Fruit fly (Drosophila melanogaster) Kc167 (cell line): ENCODE measurements around the gene Cp190.

Experiments used
- Myc ChIP-seq: fragments of >200 bp; optimal IDR thresholded peaks from 2 replicates; lab custom pipeline; 2017; ENCODE audit warnings: missing external identifiers
- Sin3A ChIP-seq: fragments of >200 bp; optimal IDR thresholded peaks from 2 replicates; lab custom pipeline; 2018; ENCODE audit warnings: missing external identifiers
- h ChIP-seq: fragments of >200 bp; optimal IDR thresholded peaks from 3 replicates; lab custom pipeline; 2018; ENCODE audit warnings: missing external identifiers
- insv ChIP-seq: fragments of >200 bp; optimal IDR thresholded peaks from 3 replicates; lab custom pipeline; 2018; ENCODE audit warnings: missing external identifiers
- psq ChIP-seq: fragments of >200 bp; optimal IDR thresholded peaks from 2 replicates; lab custom pipeline; 2017; ENCODE audit warnings: missing external identifiers
- ttk ChIP-seq: sonication (Bioruptor generic); optimal IDR thresholded peaks from 2 replicates; lab custom pipeline; 2017; ENCODE audit warnings: missing external identifiers

Gene Cp190

dm6 chr3R:15292241-15293004, 17.4 kb upstream of the Cp190 start:
- TF ChIP-seq psq (no peak), insv (lab: Kevin White, UChicago) (no peak), h (lab: Kevin White, UChicago) (no peak), Sin3A (lab: Kevin White, UChicago) (no peak), Myc (lab: Kevin White, UChicago) (no peak), ttk (lab: Kevin White, UChicago) (no peak)

dm6 chr3R:15291551-15292223, 16.6 kb upstream of the Cp190 start:
- TF ChIP-seq ttk (lab: Kevin White, UChicago) (no peak), insv (lab: Kevin White, UChicago) (no peak), psq (no peak), h (lab: Kevin White, UChicago) (no peak), Sin3A (lab: Kevin White, UChicago) (no peak), Myc (lab: Kevin White, UChicago) (no peak)

- no peak for TF ChIP-seq Sin3A (lab: Kevin White, UChicago)
- no peak for TF ChIP-seq ttk (lab: Kevin White, UChicago)
- TF ChIP-seq Myc (lab: Kevin White, UChicago), result no peak
- TF ChIP-seq h (lab: Kevin White, UChicago), result no peak
- no peak for TF ChIP-seq psq
- no peak for TF ChIP-seq insv (lab: Kevin White, UChicago)
These were observed 15.6 kb upstream of the Cp190 start, which contains the start of gene CG45218 for dm6 chr3R:15290642-15291118. Gene CG45218, minus strand, starts transcription at chr3R:15290799.

dm6 chr3R:15289828-15290641, 15.0 kb upstream of the Cp190 start:
- TF ChIP-seq Sin3A (lab: Kevin White, UChicago) (no peak), insv (lab: Kevin White, UChicago) (no peak), Myc (lab: Kevin White, UChicago) (no peak), h (lab: Kevin White, UChicago) (no peak), ttk (lab: Kevin White, UChicago) (no peak), psq (no peak)

- TF ChIP-seq Sin3A (lab: Kevin White, UChicago) (no peak), insv (lab: Kevin White, UChicago) (no peak), ttk (lab: Kevin White, UChicago) (no peak), h (lab: Kevin White, UChicago) (no peak), Myc (lab: Kevin White, UChicago) (no peak), psq (no peak)
These were observed 13.8 kb upstream of the Cp190 start for dm6 chr3R:15288802-15289201.

dm6 chr3R:15287763-15288162, 12.7 kb upstream of the Cp190 start:
- TF ChIP-seq Sin3A (lab: Kevin White, UChicago) (no peak), h (lab: Kevin White, UChicago) (no peak), ttk (lab: Kevin White, UChicago) (no peak), psq (no peak), Myc (lab: Kevin White, UChicago) (no peak), insv (lab: Kevin White, UChicago) (no peak)

dm6 chr3R:15286693-15287041, 11.6 kb upstream of the Cp190 start:
- no peak for TF ChIP-seq psq
- TF ChIP-seq insv (lab: Kevin White, UChicago), result no peak
- no peak for TF ChIP-seq h (lab: Kevin White, UChicago)
- no peak for TF ChIP-seq Myc (lab: Kevin White, UChicago)
- TF ChIP-seq ttk (lab: Kevin White, UChicago), result no peak
- no peak for TF ChIP-seq Sin3A (lab: Kevin White, UChicago)

- TF ChIP-seq Myc (lab: Kevin White, UChicago) (no peak), psq (no peak), h (lab: Kevin White, UChicago) (no peak), Sin3A (lab: Kevin White, UChicago) (no peak), ttk (lab: Kevin White, UChicago) (no peak), insv (lab: Kevin White, UChicago) (no peak)
These were observed 11.1 kb upstream of the Cp190 start for dm6 chr3R:15286024-15286692.

- TF ChIP-seq h (lab: Kevin White, UChicago) (no peak), ttk (lab: Kevin White, UChicago) (no peak), insv (lab: Kevin White, UChicago) (no peak), psq (no peak), Sin3A (lab: Kevin White, UChicago) (no peak), Myc (lab: Kevin White, UChicago) (no peak)
These were observed 8.2 kb upstream of the Cp190 start for dm6 chr3R:15282982-15283809.

- TF ChIP-seq h (lab: Kevin White, UChicago) (no peak), ttk (lab: Kevin White, UChicago) (no peak), insv (lab: Kevin White, UChicago) (no peak), Sin3A (lab: Kevin White, UChicago) (no peak)
These were observed 7.3 kb upstream of the Cp190 start for dm6 chr3R:15282326-15282725.
